Fruit fly (Drosophila melanogaster) whole organism, wandering third instar larva: ENCODE results near the gene Gdi.

Experiments
- Abd-B ChIP-seq: fragments of >200 bp; optimal IDR thresholded peaks from 2 replicates; lab custom pipeline; 2017; ENCODE audit warnings: missing biosample characterization, missing genetic modification characterization
- CG32264 ChIP-seq: fragments of 200-800 bp; sonication (Bioruptor generic); optimal IDR thresholded peaks from 2 replicates; lab custom pipeline; 2016; ENCODE audit warnings: missing biosample characterization, missing genetic modification characterization
- CG9705 ChIP-seq: fragments of 200-800 bp; sonication (Bioruptor generic); optimal IDR thresholded peaks from 2 replicates; lab custom pipeline; 2018; ENCODE audit warnings: missing biosample characterization, mild to moderate bottlenecking, missing genetic modification characterization
- CrebA ChIP-seq: fragments of 200-800 bp; sonication (Bioruptor generic); optimal IDR thresholded peaks from 2 replicates; lab custom pipeline; 2016; ENCODE audit warnings: missing biosample characterization, mild to moderate bottlenecking, missing genetic modification characterization, borderline replicate concordance
- GATAd ChIP-seq: sonication (Bioruptor generic); optimal IDR thresholded peaks from 2 replicates; lab custom pipeline; 2016; ENCODE audit warnings: missing biosample characterization, missing genetic modification characterization
- HLH106 ChIP-seq: fragments of 200-800 bp; optimal IDR thresholded peaks from 3 replicates; lab custom pipeline; 2019; ENCODE audit warnings: missing biosample characterization, mild to moderate bottlenecking, missing genetic modification characterization, moderate library complexity
- Hnf4 ChIP-seq: fragments of 200-800 bp; sonication (Bioruptor generic); optimal IDR thresholded peaks from 2 replicates; lab custom pipeline; 2016; ENCODE audit warnings: missing biosample characterization, mild to moderate bottlenecking, missing genetic modification characterization
- Hr78 ChIP-seq: fragments of >200 bp; optimal IDR thresholded peaks from 2 replicates; lab custom pipeline; 2017; ENCODE audit warnings: missing biosample characterization, missing genetic modification characterization
- Hr83 ChIP-seq: fragments of 200-300 bp; sonication (Bioruptor generic); optimal IDR thresholded peaks from 2 replicates; lab custom pipeline; 2016; ENCODE audit warnings: missing biosample characterization, mild to moderate bottlenecking, missing genetic modification characterization, moderate library complexity; ENCODE audit not compliant: poor library complexity, severe bottlenecking
- Jra ChIP-seq: sonication (Bioruptor generic); optimal IDR thresholded peaks from 2 replicates; lab custom pipeline; 2016; ENCODE audit warnings: missing biosample characterization, missing genetic modification characterization
- Mio ChIP-seq: sonication (Bioruptor generic); optimal IDR thresholded peaks from 2 replicates; lab custom pipeline; 2016; ENCODE audit warnings: missing biosample characterization, missing genetic modification characterization
- Myc ChIP-seq: fragments of >200 bp; optimal IDR thresholded peaks from 2 replicates; lab custom pipeline; 2017
- N ChIP-seq: fragments of >200 bp; optimal IDR thresholded peaks from 2 replicates; lab custom pipeline; 2018; ENCODE audit warnings: missing biosample characterization, missing external identifiers, missing genetic modification characterization
- OdsH ChIP-seq: fragments of 200-800 bp; sonication (Bioruptor generic); optimal IDR thresholded peaks from 2 replicates; lab custom pipeline; 2016; ENCODE audit warnings: missing biosample characterization, mild to moderate bottlenecking, missing genetic modification characterization
- Rel ChIP-seq, 2 experiments: fragments of 200-800 bp; sonication (Bioruptor generic) in 1 of 2; optimal IDR thresholded peaks; 2 replicates in 1 of 2; 3 replicates in 1 of 2; lab custom pipeline; 2016 to 2019; ENCODE audit warnings: mild to moderate bottlenecking in 2 of 2, missing biosample characterization in 2 of 2, missing genetic modification characterization in 2 of 2, moderate library complexity in 1 of 2
- Sp1 ChIP-seq: fragments of 200-800 bp; sonication (Bioruptor generic); optimal IDR thresholded peaks from 3 replicates; lab custom pipeline; 2019; ENCODE audit warnings: missing biosample characterization, mild to moderate bottlenecking, missing genetic modification characterization, moderate library complexity
- Vsx2 ChIP-seq: fragments of 200-300, 225-300 bp; sonication (Bioruptor generic); optimal IDR thresholded peaks from 2 replicates; lab custom pipeline; 2018; ENCODE audit warnings: missing biosample characterization, missing genetic modification characterization; ENCODE audit not compliant: partially characterized antibody
- br ChIP-seq: fragments of 200-800 bp; sonication (Bioruptor generic); optimal IDR thresholded peaks from 2 replicates; lab custom pipeline; 2016; ENCODE audit warnings: missing biosample characterization, missing genetic modification characterization
- brk ChIP-seq: fragments of 200-800 bp; sonication (Bioruptor generic); optimal IDR thresholded peaks from 2 replicates; lab custom pipeline; 2016; ENCODE audit warnings: missing biosample characterization, mild to moderate bottlenecking, missing genetic modification characterization
- dl ChIP-seq, 2 experiments: fragments of 175-275, 200-275 bp in 1 of 2; fragments of 200-275 bp in 1 of 2; sonication (Bioruptor generic); optimal IDR thresholded peaks; lab custom pipeline; 2018; ENCODE audit warnings: mild to moderate bottlenecking in 2 of 2, missing biosample characterization in 2 of 2, missing genetic modification characterization in 2 of 2, moderate library complexity in 2 of 2; ENCODE audit not compliant: partially characterized antibody in 2 of 2, insufficient read depth in 1 of 2
- dmrt93B ChIP-seq: fragments of 200-800 bp; sonication (Bioruptor generic); optimal IDR thresholded peaks from 2 replicates; lab custom pipeline; 2018; ENCODE audit warnings: missing biosample characterization, mild to moderate bottlenecking, missing genetic modification characterization
- dsf ChIP-seq: sonication (Bioruptor generic); optimal IDR thresholded peaks from 2 replicates; lab custom pipeline; 2016; ENCODE audit warnings: missing biosample characterization, missing genetic modification characterization, borderline replicate concordance
- ey ChIP-seq: fragments of 200-800 bp; sonication (Bioruptor generic); optimal IDR thresholded peaks from 2 replicates; lab custom pipeline; 2016; ENCODE audit warnings: missing biosample characterization, missing genetic modification characterization
- foxo ChIP-seq, 2 experiments: fragments of 200-800 bp; sonication (Bioruptor generic); optimal IDR thresholded peaks; 2 replicates in 1 of 2; 3 replicates in 1 of 2; lab custom pipeline; 2016 to 2017; ENCODE audit warnings: missing biosample characterization in 2 of 2, missing genetic modification characterization in 2 of 2
- fru ChIP-seq: fragments of 200-800 bp; sonication (Bioruptor generic); optimal IDR thresholded peaks from 3 replicates; lab custom pipeline; 2016; ENCODE audit warnings: missing biosample characterization, mild to moderate bottlenecking, missing genetic modification characterization
- h ChIP-seq: fragments of 200-800 bp; sonication (Bioruptor generic); optimal IDR thresholded peaks from 3 replicates; lab custom pipeline; 2016; ENCODE audit warnings: missing biosample characterization, mild to moderate bottlenecking, missing genetic modification characterization
- jim ChIP-seq: fragments of 175-275, 200-325 bp; sonication (Bioruptor generic); optimal IDR thresholded peaks from 2 replicates; lab custom pipeline; 2016; ENCODE audit warnings: missing biosample characterization, mild to moderate bottlenecking, missing genetic modification characterization
- lola ChIP-seq: fragments of >200 bp; optimal IDR thresholded peaks from 2 replicates; lab custom pipeline; 2017; ENCODE audit warnings: missing biosample characterization, missing genetic modification characterization
- pan ChIP-seq: fragments of >200 bp; optimal IDR thresholded peaks from 2 replicates; lab custom pipeline; 2017
- psq ChIP-seq: fragments of 200-800 bp; sonication (Bioruptor generic); optimal IDR thresholded peaks from 3 replicates; lab custom pipeline; 2017; ENCODE audit warnings: missing biosample characterization, mild to moderate bottlenecking, missing genetic modification characterization, moderate library complexity
- rgr ChIP-seq: fragments of 200-800 bp; sonication (Bioruptor generic); optimal IDR thresholded peaks from 3 replicates; lab custom pipeline; 2016; ENCODE audit warnings: missing biosample characterization, mild to moderate bottlenecking, missing genetic modification characterization
- sage ChIP-seq: fragments of 200-800 bp; sonication (Bioruptor generic); optimal IDR thresholded peaks from 2 replicates; lab custom pipeline; 2016; ENCODE audit warnings: missing biosample characterization, mild to moderate bottlenecking, missing genetic modification characterization
- sv ChIP-seq: fragments of 200-800 bp; sonication (Bioruptor generic); optimal IDR thresholded peaks from 3 replicates; lab custom pipeline; 2016; ENCODE audit warnings: missing biosample characterization, missing genetic modification characterization
- tai ChIP-seq: sonication (Bioruptor generic); optimal IDR thresholded peaks from 2 replicates; lab custom pipeline; 2016; ENCODE audit warnings: missing biosample characterization, missing genetic modification characterization
- usp ChIP-seq: fragments of >200 bp; optimal IDR thresholded peaks from 2 replicates; lab custom pipeline; 2017; ENCODE audit warnings: missing biosample characterization, missing genetic modification characterization
- woc ChIP-seq: sonication (Bioruptor generic); optimal IDR thresholded peaks from 2 replicates; lab custom pipeline; 2016; ENCODE audit warnings: missing biosample characterization, mild to moderate bottlenecking, missing genetic modification characterization

Gdi gene

dm6 chr2L:9448322-9449256 lies 46.1 kb downstream of the Gdi start:
- TF ChIP-seq GATAd (GFP tag; lab: Kevin White, UChicago) (no peak), usp (GFP tag; lab: Kevin White, UChicago) (no peak), dmrt93B (GFP tag; lab: Kevin White, UChicago) (no peak), foxo (GFP tag; optimal IDR thresholded peaks at IDR 0.05; lab: Kevin White, UChicago) (peak in 1 of 2 experiments; percentile 10), dl (GFP tag; optimal IDR thresholded peaks at IDR 0.05; lab: Kevin White, UChicago; ENCODE audit: insufficient read depth in 1 of 2, partially characterized antibody in 2 of 2) (peak; percentile 9 to 19), Rel (GFP tag; optimal IDR thresholded peaks at IDR 0.05; lab: Kevin White, UChicago) (no peak), Rel (tag; optimal IDR thresholded peaks at IDR 0.05; lab: Kevin White, UChicago) (no peak), HLH106 (tag; lab: Kevin White, UChicago) (peak; percentile 19), h (GFP tag; lab: Kevin White, UChicago) (no peak), brk (GFP tag; lab: Kevin White, UChicago) (no peak), CrebA (peak; percentile 34), Hr83 (GFP tag; lab: Kevin White, UChicago) (no peak), Myc (peak; percentile 71), Hr78 (GFP tag; lab: Kevin White, UChicago) (no peak), psq (GFP tag; lab: Kevin White, UChicago) (peak; percentile 33), ey (GFP tag; lab: Kevin White, UChicago) (peak; percentile 46), pan (lab: Kevin White, UChicago) (no peak), jim (GFP tag; lab: Kevin White, UChicago) (no peak), CG9705 (GFP tag; lab: Kevin White, UChicago) (no peak), Abd-B (GFP tag; lab: Kevin White, UChicago) (no peak), dsf (GFP tag; lab: Kevin White, UChicago) (no peak), Jra (GFP tag; lab: Kevin White, UChicago) (no peak), fru (GFP tag; lab: Kevin White, UChicago) (peak; percentile 41)

- TF ChIP-seq br (GFP tag; lab: Kevin White, UChicago): peak; percentile 13
- peak; percentile 8 for TF ChIP-seq Hnf4
- TF ChIP-seq lola (GFP tag; lab: Kevin White, UChicago): no peak
- no peak for TF ChIP-seq dl (GFP tag; optimal IDR thresholded peaks at IDR 0.05; lab: Kevin White, UChicago; ENCODE audit: insufficient read depth in 1 of 2, partially characterized antibody in 2 of 2)
- TF ChIP-seq brk (GFP tag; lab: Kevin White, UChicago): no peak
- no peak for TF ChIP-seq tai
- peak; percentile 2 for TF ChIP-seq HLH106 (tag; lab: Kevin White, UChicago)
- no peak for TF ChIP-seq CrebA
- peak; percentile 41 for TF ChIP-seq Sp1 (GFP tag; lab: Kevin White, UChicago)
- TF ChIP-seq rgr (GFP tag; lab: Kevin White, UChicago): peak; percentile 59
- TF ChIP-seq Hr83 (GFP tag; lab: Kevin White, UChicago): no peak
- no peak for TF ChIP-seq Abd-B (GFP tag; lab: Kevin White, UChicago)
- TF ChIP-seq dmrt93B (GFP tag; lab: Kevin White, UChicago): no peak
- peak; percentile 39 for TF ChIP-seq ey (GFP tag; lab: Kevin White, UChicago)
- TF ChIP-seq CG32264: no peak
- TF ChIP-seq GATAd (GFP tag; lab: Kevin White, UChicago): no peak
- TF ChIP-seq N (GFP tag; lab: Kevin White, UChicago): no peak
- TF ChIP-seq h (GFP tag; lab: Kevin White, UChicago): peak; percentile 55
- TF ChIP-seq sv (GFP tag; lab: Kevin White, UChicago): no peak
- TF ChIP-seq psq (GFP tag; lab: Kevin White, UChicago): peak; percentile 12
- peak; percentile 40 for TF ChIP-seq fru (GFP tag; lab: Kevin White, UChicago)
- TF ChIP-seq Rel (GFP tag; optimal IDR thresholded peaks at IDR 0.05; lab: Kevin White, UChicago): no peak
- no peak for TF ChIP-seq Rel (tag; optimal IDR thresholded peaks at IDR 0.05; lab: Kevin White, UChicago)
- TF ChIP-seq woc: peak; percentile 13
- TF ChIP-seq Hr78 (GFP tag; lab: Kevin White, UChicago): no peak
- TF ChIP-seq usp (GFP tag; lab: Kevin White, UChicago): no peak
- TF ChIP-seq sage (GFP tag; lab: Kevin White, UChicago): no peak
- TF ChIP-seq OdsH (GFP tag; lab: Kevin White, UChicago): peak; percentile 19
- TF ChIP-seq pan (lab: Kevin White, UChicago): no peak
- no peak for TF ChIP-seq dsf (GFP tag; lab: Kevin White, UChicago)
- peak in 1 of 2 experiments; percentile 36 for TF ChIP-seq foxo (GFP tag; optimal IDR thresholded peaks at IDR 0.05; lab: Kevin White, UChicago)
- TF ChIP-seq Mio: no peak
- TF ChIP-seq CG9705 (GFP tag; lab: Kevin White, UChicago): no peak
- TF ChIP-seq Vsx2 (GFP tag; lab: Kevin White, UChicago): no peak
- no peak for TF ChIP-seq Jra (GFP tag; lab: Kevin White, UChicago)
- TF ChIP-seq, all 38 proteins: peak for 12
Measured at dm6 chr2L:9447816-9448215, 46.9 kb downstream of the Gdi start.
